Fruit fly (Drosophila melanogaster): ENCODE data around the gene Grl62b.

DNA sequence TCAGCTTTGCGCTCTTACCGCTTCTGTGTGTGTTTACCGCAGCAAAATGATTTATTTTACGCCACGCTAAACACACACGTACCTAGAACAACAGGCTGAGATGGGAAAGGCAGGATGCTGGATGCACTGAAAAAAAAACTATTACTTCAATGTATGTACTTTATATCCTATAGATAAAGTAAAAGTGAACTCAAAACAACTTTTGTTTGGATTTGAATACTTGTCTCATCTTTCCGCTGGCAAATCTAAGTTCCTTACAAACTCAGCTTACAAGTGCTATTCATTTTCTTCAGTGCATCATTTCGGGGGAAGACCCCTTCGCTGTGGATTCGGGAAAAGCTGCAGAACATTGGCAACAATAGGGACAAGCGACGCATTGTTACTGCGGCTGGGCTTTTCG lies 46.4 kb downstream of the Grl62b start:
- no peak for TF ChIP-seq ttk (optimal IDR thresholded peaks at IDR 0.05)
- no peak for TF ChIP-seq h (optimal IDR thresholded peaks at IDR 0.05)
- no peak for TF ChIP-seq Sin3A (optimal IDR thresholded peaks at IDR 0.05)
